Worm (Caenorhabditis elegans): ENCODE measurements around the gene D1005.5.

- TF ChIP-seq tbx-2 (tag; optimal IDR thresholded peaks at IDR 0.05) (no peak), nhr-12 (tag; optimal IDR thresholded peaks at IDR 0.05) (no peak)
Measured at ce11 chrX:1499499-1499898, 26.7 kb upstream of the D1005.5 start.
